Fruit fly (Drosophila melanogaster) whole organism: ENCODE data around the gene CG13032.

Experiments
- CG8478 ChIP-seq: fragments of >200 bp; optimal IDR thresholded peaks from 2 replicates; lab custom pipeline; 2018; ENCODE audit warnings: inconsistent platforms
- Dll ChIP-seq: fragments of >200 bp; optimal IDR thresholded peaks from 2 replicates; lab custom pipeline; 2017
- EcR ChIP-seq, 2 experiments: fragments of >200 bp; optimal IDR thresholded peaks; 2 replicates each; lab custom pipeline; 2017; ENCODE audit warnings: missing biosample characterization in 2 of 2, missing genetic modification characterization in 2 of 2, missing genetic modification reagents in 2 of 2
- pan ChIP-seq: fragments of >200 bp; optimal IDR thresholded peaks from 2 replicates; lab custom pipeline; 2017
- psq ChIP-seq: fragments of >200 bp; optimal IDR thresholded peaks from 2 replicates; lab custom pipeline; 2017
- usp ChIP-seq: fragments of >200 bp; optimal IDR thresholded peaks from 2 replicates; lab custom pipeline; 2017; ENCODE audit warnings: missing biosample characterization, missing genetic modification characterization, mixed read lengths

DNA sequence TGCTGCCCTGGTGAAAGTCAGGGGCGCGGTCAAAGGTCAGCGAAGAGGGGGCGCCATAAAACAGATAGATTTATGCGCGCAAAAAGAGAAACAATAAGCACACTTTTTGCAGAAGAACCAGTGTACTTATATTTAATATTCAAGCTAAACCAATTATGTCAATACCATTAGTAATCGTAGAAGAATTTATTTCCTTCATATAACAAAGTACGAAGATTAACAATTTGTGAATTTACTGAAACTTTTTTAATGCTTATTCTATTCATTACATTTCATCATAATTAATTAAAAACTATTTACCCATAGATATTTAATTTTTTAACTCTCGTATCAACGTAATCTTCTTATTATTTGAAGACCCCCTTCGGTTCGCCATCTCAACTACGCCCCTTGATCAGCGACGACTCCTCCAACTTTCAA is 31.7 kb upstream of the CG13032 start:
- TF ChIP-seq Dll: no peak
- TF ChIP-seq psq: no peak
- TF ChIP-seq CG8478 (lab: Kevin White, UChicago): no peak
- TF ChIP-seq pan: no peak
- no peak for TF ChIP-seq EcR (GFP tag; optimal IDR thresholded peaks at IDR 0.05; lab: Kevin White, UChicago)
- TF ChIP-seq usp (GFP tag; lab: Kevin White, UChicago): no peak
